Fruit fly (Drosophila melanogaster) whole organism, pupa: ENCODE measurements around the gene CG15473.
A peak's percentile ranks its signal among the peaks of the same experiment; 100 is the strongest.

Experiments
- CG10348 ChIP-seq: fragments of 200-800 bp; sonication (Bioruptor generic); IDR thresholded peaks from 2 replicates; pipeline ENCODE4 v1.3.6; 2022; ENCODE audit warnings: missing biosample characterization, missing genetic modification characterization
- CG12605 ChIP-seq: fragments of 200-800 bp; sonication (Bioruptor generic); IDR thresholded peaks from 2 replicates; pipeline ENCODE4 v1.3.6; 2022; ENCODE audit warnings: missing biosample characterization, missing genetic modification characterization
- CG13204 ChIP-seq: fragments of 200-800 bp; sonication (Bioruptor generic); optimal IDR thresholded peaks from 2 replicates; lab custom pipeline; 2018; ENCODE audit warnings: missing biosample characterization, mild to moderate bottlenecking, missing genetic modification characterization, moderate library complexity
- CG14655 ChIP-seq: fragments of 200-800 bp; sonication (Bioruptor generic); optimal IDR thresholded peaks from 3 replicates; lab custom pipeline; 2017; ENCODE audit warnings: mild to moderate bottlenecking, missing biosample characterization, missing genetic modification reagents, missing genetic modification characterization
- CG15710 ChIP-seq: fragments of 200-800 bp; sonication (Bioruptor generic); optimal IDR thresholded peaks from 2 replicates; lab custom pipeline; 2018; ENCODE audit warnings: missing biosample characterization, mild to moderate bottlenecking, missing genetic modification characterization, moderate library complexity
- CG17806 ChIP-seq: fragments of 200-800 bp; sonication (Bioruptor generic); optimal IDR thresholded peaks from 2 replicates; lab custom pipeline; 2018; ENCODE audit warnings: missing biosample characterization, mild to moderate bottlenecking, missing genetic modification characterization, moderate library complexity
- CG32121 ChIP-seq: fragments of 200-800 bp; sonication (Bioruptor generic); IDR thresholded peaks from 2 replicates; pipeline ENCODE4 v1.3.6; 2022; ENCODE audit warnings: missing biosample characterization, missing genetic modification characterization
- CG34367 ChIP-seq: fragments of 200-800 bp; sonication (Bioruptor generic); optimal IDR thresholded peaks from 2 replicates; lab custom pipeline; 2018; ENCODE audit warnings: missing biosample characterization, mild to moderate bottlenecking, missing genetic modification characterization
- CG4496 ChIP-seq: fragments of 200-800 bp; sonication (Bioruptor generic); IDR thresholded peaks from 3 replicates; pipeline ENCODE4 v1.3.6; 2022; ENCODE audit warnings: missing biosample characterization, missing genetic modification characterization
- CG8159 ChIP-seq: fragments of 200-800 bp; sonication (Bioruptor generic); optimal IDR thresholded peaks from 3 replicates; lab custom pipeline; 2018; ENCODE audit warnings: missing biosample characterization, mild to moderate bottlenecking, missing genetic modification characterization, moderate library complexity
- CG8301 ChIP-seq: fragments of 200-800 bp; sonication (Bioruptor generic); optimal IDR thresholded peaks from 2 replicates; lab custom pipeline; 2018; ENCODE audit warnings: missing biosample characterization, mild to moderate bottlenecking, missing genetic modification characterization
- CG9948 ChIP-seq: fragments of 200-800 bp; sonication (Bioruptor generic); optimal IDR thresholded peaks from 2 replicates; lab custom pipeline; 2018; ENCODE audit warnings: missing biosample characterization, mild to moderate bottlenecking, missing genetic modification characterization, moderate library complexity
- D1 ChIP-seq: fragments of 200-800 bp; sonication (Bioruptor generic); optimal IDR thresholded peaks from 2 replicates; lab custom pipeline; 2018; ENCODE audit warnings: missing biosample characterization, mild to moderate bottlenecking, missing genetic modification characterization, moderate library complexity
- EcR ChIP-seq: fragments of 200-800 bp; sonication (Bioruptor generic); optimal IDR thresholded peaks from 3 replicates; lab custom pipeline; 2019; ENCODE audit warnings: missing biosample characterization, missing genetic modification characterization, mild to moderate bottlenecking, moderate library complexity, missing genetic modification reagents
- Ets98B ChIP-seq: fragments of 200-800 bp; sonication (Bioruptor generic); IDR thresholded peaks from 2 replicates; pipeline ENCODE4 v1.3.6; 2022; ENCODE audit warnings: missing biosample characterization, missing genetic modification characterization
- Pif1A ChIP-seq: fragments of 200-800 bp; sonication (Bioruptor generic); optimal IDR thresholded peaks from 3 replicates; lab custom pipeline; 2016; ENCODE audit warnings: missing biosample characterization, missing genetic modification characterization
- Pif1B ChIP-seq: fragments of 200-800 bp; sonication (Bioruptor generic); optimal IDR thresholded peaks from 3 replicates; lab custom pipeline; 2016; ENCODE audit warnings: missing biosample characterization, missing genetic modification characterization
- Snoo ChIP-seq: fragments of 200-800 bp; sonication (Bioruptor generic); optimal IDR thresholded peaks from 3 replicates; lab custom pipeline; 2017; ENCODE audit warnings: missing biosample characterization, mild to moderate bottlenecking, missing genetic modification characterization, inconsistent platforms
- fd96Ca ChIP-seq: fragments of 200-800 bp; sonication (Bioruptor generic); IDR thresholded peaks from 3 replicates; pipeline ENCODE4 v1.3.6; 2022; ENCODE audit warnings: missing biosample characterization, missing genetic modification characterization
- gl ChIP-seq: fragments of 200-800 bp; sonication (Bioruptor generic); optimal IDR thresholded peaks from 2 replicates; lab custom pipeline; 2018; ENCODE audit warnings: missing biosample characterization, mild to moderate bottlenecking, missing genetic modification characterization
- rn ChIP-seq: fragments of 200-800 bp; sonication (Bioruptor generic); IDR thresholded peaks from 2 replicates; pipeline ENCODE4 v1.3.6; 2022; ENCODE audit warnings: missing biosample characterization, missing genetic modification characterization

Gene CG15473

dm6 chrX:4691226-4691625 is 36.9 kb upstream of the CG15473 start:
- TF ChIP-seq CG4496 (GFP tag; lab: Robert Waterston, UW) (peak; percentile 46; the same call in 2 of the 3 replicates), CG32121 (no peak), CG12605 (GFP tag; lab: Robert Waterston, UW) (peak; percentile 46; the same call in 1 of the 2 replicates), CG15710 (tag; lab: Kevin White, UChicago) (peak; percentile 48), CG8301 (tag; lab: Kevin White, UChicago) (peak; percentile 37), CG14655 (GFP tag; lab: Kevin White, UChicago) (peak; percentile 53), CG17806 (peak; percentile 44), EcR (GFP tag; lab: Kevin White, UChicago) (no peak), Ets98B (GFP tag; lab: Robert Waterston, UW) (0 out of 2 replicates have a peak, but pooled peaks have one; percentile 13), CG9948 (tag; lab: Kevin White, UChicago) (peak; percentile 45), CG13204 (GFP tag; lab: Kevin White, UChicago) (no peak), CG34367 (tag; lab: Kevin White, UChicago) (peak; percentile 32), CG8159 (tag; lab: Kevin White, UChicago) (peak; percentile 56), Snoo (tag; lab: Kevin White, UChicago) (no peak)

dm6 chrX:4690767-4691166 is 36.5 kb upstream of the CG15473 start:
- TF ChIP-seq fd96Ca (GFP tag; lab: Robert Waterston, UW): no peak
- no peak for TF ChIP-seq rn (GFP tag; lab: Robert Waterston, UW)
- TF ChIP-seq EcR (GFP tag; lab: Kevin White, UChicago): no peak
- no peak for TF ChIP-seq Snoo (tag; lab: Kevin White, UChicago)
- TF ChIP-seq D1 (tag; lab: Kevin White, UChicago): no peak
- no peak for TF ChIP-seq CG12605 (GFP tag; lab: Robert Waterston, UW)
- TF ChIP-seq Ets98B (GFP tag; lab: Robert Waterston, UW): no peak
- TF ChIP-seq Pif1A: no peak
- no peak for TF ChIP-seq CG14655 (GFP tag; lab: Kevin White, UChicago)
- TF ChIP-seq CG9948 (tag; lab: Kevin White, UChicago): no peak
- no peak for TF ChIP-seq CG8301 (tag; lab: Kevin White, UChicago)
- no peak for TF ChIP-seq CG34367 (tag; lab: Kevin White, UChicago)
- no peak for TF ChIP-seq Pif1B (GFP tag; lab: Kevin White, UChicago)
- TF ChIP-seq CG4496 (GFP tag; lab: Robert Waterston, UW): no peak
- no peak for TF ChIP-seq CG8159 (tag; lab: Kevin White, UChicago)
- TF ChIP-seq CG32121: no peak
- no peak for TF ChIP-seq CG13204 (GFP tag; lab: Kevin White, UChicago)
- no peak for TF ChIP-seq CG15710 (tag; lab: Kevin White, UChicago)

dm6 chrX:4687778-4688399 is 33.6 kb upstream of the CG15473 start, which contains the start of gene ctp:
Gene ctp, plus strand, starts transcription at chrX:4687800.
- peak; percentile 40; the same call in 1 of the 3 replicates for TF ChIP-seq fd96Ca (GFP tag; lab: Robert Waterston, UW)
- peak; percentile 31 for TF ChIP-seq CG13204 (GFP tag; lab: Kevin White, UChicago)
- peak; percentile 10 for TF ChIP-seq Snoo (tag; lab: Kevin White, UChicago)
- TF ChIP-seq EcR (GFP tag; lab: Kevin White, UChicago): peak; percentile 12
- TF ChIP-seq CG12605 (GFP tag; lab: Robert Waterston, UW): peak; percentile 64; the same call in 1 of the 2 replicates
- no peak for TF ChIP-seq CG9948 (tag; lab: Kevin White, UChicago)
- TF ChIP-seq CG10348: no peak
- peak; percentile 44; the same call in 1 of the 2 replicates for TF ChIP-seq CG32121
- TF ChIP-seq CG17806: peak; percentile 5
- TF ChIP-seq D1 (tag; lab: Kevin White, UChicago): no peak
- peak; percentile 53; the same call in 1 of the 2 replicates for TF ChIP-seq Ets98B (GFP tag; lab: Robert Waterston, UW)
- peak; percentile 40; the same call in 1 of the 3 replicates for TF ChIP-seq CG4496 (GFP tag; lab: Robert Waterston, UW)
- TF ChIP-seq gl (tag; lab: Kevin White, UChicago): no peak
- peak; percentile 24 for TF ChIP-seq CG15710 (tag; lab: Kevin White, UChicago)
- peak; percentile 51 for TF ChIP-seq Pif1A
- peak; percentile 25 for TF ChIP-seq CG14655 (GFP tag; lab: Kevin White, UChicago)
- peak; percentile 1 for TF ChIP-seq CG8159 (tag; lab: Kevin White, UChicago)
- no peak for TF ChIP-seq CG34367 (tag; lab: Kevin White, UChicago)
- no peak for TF ChIP-seq rn (GFP tag; lab: Robert Waterston, UW)
- no peak for TF ChIP-seq CG8301 (tag; lab: Kevin White, UChicago)
- peak; percentile 39 for TF ChIP-seq Pif1B (GFP tag; lab: Kevin White, UChicago)

DNA sequence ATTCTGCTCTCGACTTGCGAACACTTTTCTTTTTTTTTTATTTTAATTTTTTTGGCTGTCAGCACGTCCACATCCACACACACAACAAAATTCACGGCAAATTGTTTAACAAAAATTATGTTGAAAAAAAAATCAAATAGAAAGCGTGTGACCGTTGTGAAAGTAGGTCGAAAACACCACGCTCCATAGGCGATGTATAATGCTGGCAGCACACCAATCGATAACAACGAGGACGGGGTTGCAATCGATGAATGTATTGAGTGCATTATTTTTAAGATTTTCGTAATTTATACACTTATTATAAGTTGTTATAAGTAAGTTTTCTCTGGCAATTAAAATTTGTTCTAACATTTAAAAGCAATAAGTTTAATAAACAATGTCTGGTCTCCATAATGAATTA is 32.4 kb upstream of the CG15473 start, which contains the start of gene Pp2C1:
TSS of gene Pp2C1 (minus strand) at position 181 of the 400 bp plus-strand sequence.
- TF ChIP-seq CG17806: no peak
- TF ChIP-seq EcR (GFP tag; lab: Kevin White, UChicago): no peak
- TF ChIP-seq fd96Ca (GFP tag; lab: Robert Waterston, UW): no peak
- no peak for TF ChIP-seq Pif1A
- TF ChIP-seq rn (GFP tag; lab: Robert Waterston, UW): no peak
- no peak for TF ChIP-seq CG8159 (tag; lab: Kevin White, UChicago)
- TF ChIP-seq CG32121: no peak
- no peak for TF ChIP-seq Ets98B (GFP tag; lab: Robert Waterston, UW)
- TF ChIP-seq CG10348: no peak
- TF ChIP-seq CG12605 (GFP tag; lab: Robert Waterston, UW): no peak
- no peak for TF ChIP-seq Snoo (tag; lab: Kevin White, UChicago)
- no peak for TF ChIP-seq CG14655 (GFP tag; lab: Kevin White, UChicago)
- TF ChIP-seq CG4496 (GFP tag; lab: Robert Waterston, UW): no peak
- TF ChIP-seq CG8301 (tag; lab: Kevin White, UChicago): no peak
- no peak for TF ChIP-seq CG9948 (tag; lab: Kevin White, UChicago)
- no peak for TF ChIP-seq Pif1B (GFP tag; lab: Kevin White, UChicago)
- TF ChIP-seq, all 21 proteins: peak for 0
